Worm (Caenorhabditis elegans) whole organism, mixed stage, embryonic: Measurements from ENCODE around the gene F35H10.5.

Experiments
- elt-3 ChIP-seq: fragments of 150-350 bp; optimal IDR thresholded peaks from 2 replicates; lab custom pipeline; 2014; ENCODE audit warnings: missing biosample characterization, missing genetic modification characterization
- lin-13 ChIP-seq: fragments of 150-350 bp; optimal IDR thresholded peaks from 2 replicates; lab custom pipeline; 2014; ENCODE audit warnings: missing biosample characterization, missing genetic modification characterization
- mep-1 ChIP-seq: fragments of 150-350 bp; optimal IDR thresholded peaks from 2 replicates; lab custom pipeline; 2017; ENCODE audit warnings: missing biosample characterization, missing genetic modification reagents, missing genetic modification characterization, inconsistent platforms
- nhr-12 ChIP-seq: fragments of 150-350 bp; optimal IDR thresholded peaks from 2 replicates; lab custom pipeline; 2014; ENCODE audit warnings: missing biosample characterization, missing genetic modification characterization
- nhr-237 ChIP-seq: fragments of 150-350 bp; optimal IDR thresholded peaks from 2 replicates; lab custom pipeline; 2014; ENCODE audit warnings: missing biosample characterization, missing genetic modification characterization
- pha-4 ChIP-seq: fragments of 150-350 bp; optimal IDR thresholded peaks from 2 replicates; lab custom pipeline; 2018; ENCODE audit warnings: missing biosample characterization, missing genetic modification reagents, missing genetic modification characterization
- snpc-4 ChIP-seq: fragments of 150-350 bp; optimal IDR thresholded peaks from 2 replicates; lab custom pipeline; 2014; ENCODE audit warnings: missing biosample characterization, missing genetic modification characterization
- unc-62 ChIP-seq: fragments of 150-350 bp; optimal IDR thresholded peaks from 2 replicates; lab custom pipeline; 2014; ENCODE audit warnings: missing biosample characterization, missing genetic modification reagents, missing genetic modification characterization
- ztf-11 ChIP-seq: fragments of 150-350 bp; optimal IDR thresholded peaks from 2 replicates; lab custom pipeline; 2014; ENCODE audit warnings: missing biosample characterization, missing genetic modification characterization

DNA sequence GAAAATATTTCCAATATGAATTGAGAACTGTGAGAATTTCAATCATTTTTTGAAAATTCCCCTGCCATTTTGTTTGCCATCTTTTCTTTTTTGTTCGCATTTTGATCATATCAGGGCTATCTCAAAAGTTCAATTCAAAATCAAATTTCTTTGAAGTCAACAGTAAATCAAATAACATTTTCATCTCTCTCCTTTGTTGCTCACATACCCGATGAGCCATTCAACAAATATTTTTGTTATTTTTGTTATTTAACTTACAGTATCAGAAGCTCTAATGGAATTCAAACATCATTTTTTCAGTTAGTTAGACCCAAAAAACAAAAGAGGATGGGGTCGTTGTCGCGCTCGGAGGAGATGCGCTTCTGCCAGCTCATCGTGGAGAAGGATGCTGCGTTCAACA, 3.1 kb downstream of the F35H10.5 start, which contains the start of gene vha-5:
- no peak for TF ChIP-seq ztf-11 (tag; lab: Kevin White, UChicago)
- no peak for TF ChIP-seq snpc-4 (tag; lab: Kevin White, UChicago)
- no peak for TF ChIP-seq unc-62 (GFP tag; lab: Kevin White, UChicago)
- no peak for TF ChIP-seq elt-3 (tag; lab: Kevin White, UChicago)
- no peak for TF ChIP-seq pha-4
- no peak for TF ChIP-seq nhr-237
- no peak for TF ChIP-seq lin-13 (tag; lab: Kevin White, UChicago)
- TF ChIP-seq mep-1 (tag; lab: Kevin White, UChicago) = no peak
- no peak for TF ChIP-seq nhr-12 (tag; lab: Kevin White, UChicago)
